Fruit fly (Drosophila melanogaster): ENCODE data around the gene CG42465.
A peak's percentile ranks its signal among the peaks of the same experiment; 100 is the strongest.

The CG42465 gene

dm6 chr2L:3740443-3740842, 40.4 kb downstream of the CG42465 start:
- TF ChIP-seq jim (GFP tag; optimal IDR thresholded peaks at IDR 0.05) (no peak), Rel (GFP tag; optimal IDR thresholded peaks at IDR 0.05) (no peak), Rel (tag; optimal IDR thresholded peaks at IDR 0.05) (no peak), N (GFP tag; optimal IDR thresholded peaks at IDR 0.05) (no peak), psq (GFP tag; optimal IDR thresholded peaks at IDR 0.05) (no peak), Sp1 (GFP tag; optimal IDR thresholded peaks at IDR 0.05) (no peak), rgr (GFP tag; optimal IDR thresholded peaks at IDR 0.05) (no peak), usp (GFP tag; optimal IDR thresholded peaks at IDR 0.05) (no peak), CG32264 (GFP tag; optimal IDR thresholded peaks at IDR 0.05) (no peak), Dfd (GFP tag; optimal IDR thresholded peaks at IDR 0.05) (no peak), CG9705 (GFP tag; optimal IDR thresholded peaks at IDR 0.05) (no peak), Hnf4 (GFP tag; optimal IDR thresholded peaks at IDR 0.05) (no peak), brk (GFP tag; optimal IDR thresholded peaks at IDR 0.05) (no peak), dl (GFP tag; optimal IDR thresholded peaks at IDR 0.05; ENCODE audit: insufficient read depth in 1 of 2, partially characterized antibody in 2 of 2) (no peak), woc (GFP tag; optimal IDR thresholded peaks at IDR 0.05) (no peak), Hr83 (GFP tag; optimal IDR thresholded peaks at IDR 0.05; ENCODE audit: poor library complexity, severe bottlenecking) (no peak), fru (GFP tag; optimal IDR thresholded peaks at IDR 0.05) (no peak), Myc (optimal IDR thresholded peaks at IDR 0.05) (no peak)

DNA sequence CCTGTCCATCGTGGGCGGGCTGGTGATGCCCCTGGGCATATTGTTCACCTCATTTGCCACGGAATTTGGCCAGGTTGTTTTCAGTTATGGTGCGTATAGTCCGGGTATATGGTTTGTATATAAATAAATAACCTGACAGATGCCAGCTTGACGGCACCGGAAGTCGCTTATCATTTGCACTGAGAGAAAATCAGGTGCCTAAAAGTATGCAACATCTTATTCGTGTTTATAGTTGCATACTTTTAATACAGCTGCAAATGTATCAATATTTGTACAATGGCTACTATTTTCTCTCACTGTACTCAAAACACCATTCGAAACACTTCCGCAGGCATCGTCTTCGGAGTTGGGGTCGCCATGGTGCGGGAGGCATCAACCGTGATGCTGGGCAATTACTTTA, 48.7 kb downstream of the CG42465 start:
- TF ChIP-seq fru (GFP tag; optimal IDR thresholded peaks at IDR 0.05) (no peak), GATAd (GFP tag; optimal IDR thresholded peaks at IDR 0.05) (no peak), rgr (GFP tag; optimal IDR thresholded peaks at IDR 0.05) (peak; percentile 16), sv (GFP tag; optimal IDR thresholded peaks at IDR 0.05) (no peak), Myc (optimal IDR thresholded peaks at IDR 0.05) (peak; percentile 31), h (GFP tag; optimal IDR thresholded peaks at IDR 0.05) (peak; percentile 3), tai (GFP tag; optimal IDR thresholded peaks at IDR 0.05) (no peak), N (GFP tag; optimal IDR thresholded peaks at IDR 0.05) (no peak), CG32264 (GFP tag; optimal IDR thresholded peaks at IDR 0.05) (no peak)
